Fruit fly (Drosophila melanogaster): ENCODE measurements around the gene CG33689.
A peak's percentile ranks its signal among the peaks of the same experiment; 100 is the strongest.

The CG33689 gene

dm6 chr3L:16231857-16232256 lies 31.8 kb downstream of the CG33689 start, which contains the start of the genes PDCD-5 and MED10 (continued):
- TF ChIP-seq CG3726 (GFP tag; IDR thresholded peaks at IDR 0.05), result no peak
- TF ChIP-seq CG13287 (GFP tag; IDR thresholded peaks at IDR 0.05; ENCODE audit: partially characterized antibody), result peak; percentile 36; the same call in 1 of the 2 replicates
- no peak for TF ChIP-seq maf-S (GFP tag; optimal IDR thresholded peaks at IDR 0.05)
- no peak for TF ChIP-seq sqz (GFP tag; optimal IDR thresholded peaks at IDR 0.05)
- peak; percentile 70 for TF ChIP-seq nmo (GFP tag; optimal IDR thresholded peaks at IDR 0.05)
- no peak for TF ChIP-seq NK7.1 (GFP tag; optimal IDR thresholded peaks at IDR 0.05)
- no peak for TF ChIP-seq repo (GFP tag; optimal IDR thresholded peaks at IDR 0.05)
- no peak for TF ChIP-seq CG11456 (GFP tag; IDR thresholded peaks at IDR 0.05)
- no peak for TF ChIP-seq Doc3 (GFP tag; IDR thresholded peaks at IDR 0.05; ENCODE audit: partially characterized antibody)
- TF ChIP-seq CG16813 (GFP tag; IDR thresholded peaks at IDR 0.05; ENCODE audit: partially characterized antibody), result no peak
- no peak for TF ChIP-seq ab (GFP tag; optimal IDR thresholded peaks at IDR 0.05)
- TF ChIP-seq Lhr (GFP tag; optimal IDR thresholded peaks at IDR 0.05), result peak; percentile 18
- no peak for TF ChIP-seq CG15269 (tag; optimal IDR thresholded peaks at IDR 0.05)
- no peak for TF ChIP-seq Taf1 (GFP tag; IDR thresholded peaks at IDR 0.05)
- TF ChIP-seq CG10959 (GFP tag; IDR thresholded peaks at IDR 0.05), result peak; percentile 33; the same call in 1 of the 2 replicates
- no peak for TF ChIP-seq sim (GFP tag; IDR thresholded peaks at IDR 0.05)
- TF ChIP-seq mam (GFP tag; optimal IDR thresholded peaks at IDR 0.05), result no peak
- TF ChIP-seq D (optimal IDR thresholded peaks at IDR 0.05), result no peak
- no peak for TF ChIP-seq D (GFP tag; optimal IDR thresholded peaks at IDR 0.05)
- peak; percentile 38 for TF ChIP-seq Dp (GFP tag; optimal IDR thresholded peaks at IDR 0.05)
- TF ChIP-seq CG2875 (GFP tag; optimal IDR thresholded peaks at IDR 0.05), result no peak
- TF ChIP-seq Kr (GFP tag; optimal IDR thresholded peaks at IDR 0.05), result no peak
- no peak for TF ChIP-seq CG15601 (tag; optimal IDR thresholded peaks at IDR 0.05)
- no peak for TF ChIP-seq z (GFP tag; IDR thresholded peaks at IDR 0.05)
- no peak for TF ChIP-seq sr (GFP tag; IDR thresholded peaks at IDR 0.05)
- TF ChIP-seq CG6813 (GFP tag; optimal IDR thresholded peaks at IDR 0.05), result no peak
- no peak for TF ChIP-seq CG16815 (GFP tag; optimal IDR thresholded peaks at IDR 0.05)
- no peak for TF ChIP-seq CG10321 (GFP tag; IDR thresholded peaks at IDR 0.05)
- TF ChIP-seq da (GFP tag; optimal IDR thresholded peaks at IDR 0.05), result no peak
- no peak for TF ChIP-seq HLH54F (GFP tag; optimal IDR thresholded peaks at IDR 0.05)
- no peak for TF ChIP-seq CG14050 (GFP tag; IDR thresholded peaks at IDR 0.05)
- no peak for TF ChIP-seq Fer3 (tag; optimal IDR thresholded peaks at IDR 0.05)
- TF ChIP-seq CG9932 (GFP tag; IDR thresholded peaks at IDR 0.05), result no peak; the same call in 1 of the 2 replicates
- TF ChIP-seq CG18764 (GFP tag; optimal IDR thresholded peaks at IDR 0.05), result no peak
- TF ChIP-seq ash1 (GFP tag; optimal IDR thresholded peaks at IDR 0.05), result no peak
- peak; percentile 82 for TF ChIP-seq Ets97D (GFP tag; optimal IDR thresholded peaks at IDR 0.05)
- TF ChIP-seq Adf1 (GFP tag; IDR thresholded peaks at IDR 0.05), result no peak
- no peak for TF ChIP-seq Sry-β (GFP tag; optimal IDR thresholded peaks at IDR 0.05)
- no peak for TF ChIP-seq Trl (optimal IDR thresholded peaks at IDR 0.05)
- TF ChIP-seq Trl (GFP tag; optimal IDR thresholded peaks at IDR 0.05), result no peak
- TF ChIP-seq jigr1 (GFP tag; IDR thresholded peaks at IDR 0.05), result no peak
- no peak for TF ChIP-seq nerfin-2 (GFP tag; IDR thresholded peaks at IDR 0.05; ENCODE audit: partially characterized antibody)
- peak; percentile 44; the same call in 1 of the 2 replicates for TF ChIP-seq sob (GFP tag; IDR thresholded peaks at IDR 0.05)
- TF ChIP-seq CG17568 (GFP tag; optimal IDR thresholded peaks at IDR 0.05), result no peak
- no peak for TF ChIP-seq dmrt99B (tag; optimal IDR thresholded peaks at IDR 0.05)
- no peak for TF ChIP-seq CG8478 (optimal IDR thresholded peaks at IDR 0.05)
- TF ChIP-seq psq (GFP tag; optimal IDR thresholded peaks at IDR 0.05), result no peak
- TF ChIP-seq CG7963 (GFP tag; IDR thresholded peaks at IDR 0.05; ENCODE audit: partially characterized antibody), result no peak
- TF ChIP-seq Scr (GFP tag; IDR thresholded peaks at IDR 0.05; ENCODE audit: partially characterized antibody), result peak; percentile 46
- TF ChIP-seq CG9876 (GFP tag; optimal IDR thresholded peaks at IDR 0.05), result no peak
- TF ChIP-seq CG11398 (GFP tag; optimal IDR thresholded peaks at IDR 0.05), result no peak
- TF ChIP-seq ap (GFP tag; IDR thresholded peaks at IDR 0.05), result no peak
- TF ChIP-seq kah (GFP tag; optimal IDR thresholded peaks at IDR 0.05), result no peak
